Worm (Caenorhabditis elegans) whole organism, early embryonic: ENCODE measurements around the gene col-113.

Experiments
- B0310.2 ChIP-seq: sonication (generic microtip); optimal IDR thresholded peaks from 2 replicates; lab custom pipeline; 2016; ENCODE audit warnings: mild to moderate bottlenecking, missing genetic modification characterization, missing compliant biosample characterization
- aly-1 ChIP-seq: sonication (generic microtip); optimal IDR thresholded peaks from 2 replicates; lab custom pipeline; 2016; ENCODE audit warnings: missing genetic modification characterization, missing compliant biosample characterization
- ama-1 ChIP-seq: fragments of 150-350 bp; optimal IDR thresholded peaks from 2 replicates; lab custom pipeline; 2014
- ceh-13 ChIP-seq: fragments of 200-800 bp; sonication (Bioruptor generic); optimal IDR thresholded peaks from 2 replicates; lab custom pipeline; 2018; ENCODE audit warnings: mild to moderate bottlenecking, missing genetic modification characterization, missing compliant biosample characterization
- ceh-36 ChIP-seq: sonication (generic microtip); optimal IDR thresholded peaks from 2 replicates; lab custom pipeline; 2016; ENCODE audit warnings: missing genetic modification characterization, inconsistent platforms, missing compliant biosample characterization
- ets-7 ChIP-seq: sonication (generic microtip); optimal IDR thresholded peaks from 2 replicates; lab custom pipeline; 2016; ENCODE audit warnings: missing genotype, missing genetic modification characterization, missing compliant biosample characterization
- hmg-4 ChIP-seq: fragments of 200-800 bp; sonication (Bioruptor generic); optimal IDR thresholded peaks from 2 replicates; lab custom pipeline; 2018; ENCODE audit warnings: mild to moderate bottlenecking, missing genetic modification characterization, missing compliant biosample characterization
- pes-1 ChIP-seq: fragments of 200-800 bp; sonication (Bioruptor generic); IDR thresholded peaks from 2 replicates; pipeline ENCODE4 v1.3.6; 2022; ENCODE audit warnings: missing genetic modification reagents, missing genetic modification characterization, missing compliant biosample characterization
- scrt-1 ChIP-seq: fragments of 200-800 bp; sonication (Bioruptor generic); IDR thresholded peaks from 2 replicates; pipeline ENCODE4 v1.3.6; 2022; ENCODE audit warnings: missing genetic modification characterization, missing compliant biosample characterization
- sea-1 ChIP-seq: fragments of 200-800 bp; sonication (Bioruptor generic); conservative IDR thresholded peaks from 2 replicates; pipeline ENCODE4 v1.3.6; 2022; ENCODE audit warnings: missing genetic modification characterization, missing compliant biosample characterization
- tbx-11 ChIP-seq: fragments of 200-800 bp; sonication (Bioruptor generic); IDR thresholded peaks from 2 replicates; pipeline ENCODE4 v1.3.6; 2022; ENCODE audit warnings: missing genetic modification characterization, missing compliant biosample characterization
- tbx-37 ChIP-seq: fragments of 200-800 bp; sonication (Bioruptor generic); conservative IDR thresholded peaks from 2 replicates; pipeline ENCODE4 v1.3.6; 2022; ENCODE audit warnings: missing genetic modification reagents, missing genetic modification characterization, missing compliant biosample characterization

DNA sequence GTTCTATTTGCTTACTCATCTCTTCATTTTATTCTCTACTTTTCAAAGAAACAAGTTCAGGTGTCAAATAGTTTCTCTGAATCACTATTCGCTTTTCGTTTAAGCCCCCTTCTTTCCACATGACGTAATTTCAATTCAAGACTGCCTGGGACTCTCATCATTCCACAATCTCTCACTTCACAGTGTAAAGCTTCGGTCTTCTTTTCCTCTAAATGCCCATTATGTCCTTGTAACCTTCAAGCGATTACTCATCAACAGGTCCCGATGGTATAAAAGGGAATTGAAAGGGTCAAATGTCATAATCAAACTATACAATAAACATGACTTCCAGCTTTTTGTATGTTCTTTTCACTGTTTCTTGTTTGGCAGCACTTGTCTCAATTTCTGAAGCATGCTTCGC lies 26.6 kb upstream of the col-113 start, which contains the start of gene C42D4.3:
- no peak for TF ChIP-seq hmg-4
- no peak for TF ChIP-seq pes-1 (GFP tag; lab: Robert Waterston, UW)
- TF ChIP-seq tbx-11, result no peak
- TF ChIP-seq aly-1 (tag; lab: Kevin White, UChicago), result no peak
- no peak for TF ChIP-seq ama-1 (lab: Kevin White, UChicago)
- TF ChIP-seq ets-7, result no peak
- no peak for TF ChIP-seq scrt-1
- TF ChIP-seq sea-1 (GFP tag; lab: Robert Waterston, UW), result no peak
- no peak for TF ChIP-seq ceh-36
- no peak for TF ChIP-seq B0310.2 (tag; lab: Kevin White, UChicago)
- no peak for TF ChIP-seq tbx-37 (GFP tag; lab: Robert Waterston, UW)
- TF ChIP-seq ceh-13 (GFP tag; lab: Kevin White, UChicago), result no peak
